Worm (Caenorhabditis elegans): ENCODE results near the gene Y54G11A.1.

- TF ChIP-seq ama-1 (optimal IDR thresholded peaks at IDR 0.05) (peak; percentile 85), grh-1 (GFP tag; IDR thresholded peaks at IDR 0.05) (peak; percentile 71), aha-1 (tag; optimal IDR thresholded peaks at IDR 0.05) (peak; percentile 8), ets-5 (GFP tag; IDR thresholded peaks at IDR 0.05) (no peak), elt-2 (tag; optimal IDR thresholded peaks at IDR 0.05) (peak; percentile 82)
Observed at ce11 chrII:14251400-14251940, 17.5 kb downstream of the Y54G11A.1 start.
